Fruit fly (Drosophila melanogaster): Measurements from ENCODE around the gene Spn77Bc.

Gene Spn77Bc

dm6 chr3L:20387038-20387842 is 44.8 kb downstream of the Spn77Bc start (continued):
- no peak for TF ChIP-seq CG30020 (tag; optimal IDR thresholded peaks at IDR 0.05)
- no peak for TF ChIP-seq Dp (GFP tag; optimal IDR thresholded peaks at IDR 0.05)
- no peak for TF ChIP-seq Dll (GFP tag; IDR thresholded peaks at IDR 0.05; ENCODE audit: partially characterized antibody)
- peak; percentile 80 for TF ChIP-seq CG10543 (GFP tag; optimal IDR thresholded peaks at IDR 0.05)
- no peak for TF ChIP-seq CG18619 (GFP tag; optimal IDR thresholded peaks at IDR 0.05)
- TF ChIP-seq Hand (GFP tag; optimal IDR thresholded peaks at IDR 0.05): peak; percentile 8
- TF ChIP-seq Kr (GFP tag; optimal IDR thresholded peaks at IDR 0.05): no peak
- TF ChIP-seq Med (GFP tag): peak; percentile 69
- TF ChIP-seq cwo (GFP tag; optimal IDR thresholded peaks at IDR 0.05): peak; percentile 72
- no peak for TF ChIP-seq CG3726 (GFP tag; IDR thresholded peaks at IDR 0.05)
- peak; percentile 65 for TF ChIP-seq sens (GFP tag)
- no peak for TF ChIP-seq CG12942 (GFP tag; optimal IDR thresholded peaks at IDR 0.05)
- no peak for TF ChIP-seq ash1 (GFP tag; optimal IDR thresholded peaks at IDR 0.05)
- peak; percentile 89; the same call in 2 of the 3 replicates for TF ChIP-seq CG2199 (GFP tag; IDR thresholded peaks at IDR 0.05)
- TF ChIP-seq CG34376 (GFP tag; optimal IDR thresholded peaks at IDR 0.05): peak; percentile 67
- TF ChIP-seq cato (GFP tag; optimal IDR thresholded peaks at IDR 0.05; ENCODE audit: borderline replicate concordance): no peak
- TF ChIP-seq btn (GFP tag; optimal IDR thresholded peaks at IDR 0.05): no peak
- TF ChIP-seq Usf (GFP tag; optimal IDR thresholded peaks at IDR 0.05): no peak
- TF ChIP-seq HmgZ (tag; optimal IDR thresholded peaks at IDR 0.05): peak; percentile 45
- TF ChIP-seq oc (tag; optimal IDR thresholded peaks at IDR 0.05): no peak
- no peak for TF ChIP-seq tup (GFP tag; optimal IDR thresholded peaks at IDR 0.05)
- peak; percentile 42 for TF ChIP-seq mirr (GFP tag; optimal IDR thresholded peaks at IDR 0.05)
- no peak for TF ChIP-seq gro (GFP tag; optimal IDR thresholded peaks at IDR 0.05)
- TF ChIP-seq grn (GFP tag; optimal IDR thresholded peaks at IDR 0.05): peak; percentile 59
- TF ChIP-seq sd (tag; optimal IDR thresholded peaks at IDR 0.05): peak; percentile 60
- TF ChIP-seq CG11723 (GFP tag; optimal IDR thresholded peaks at IDR 0.05): no peak
- no peak for TF ChIP-seq CG30431 (GFP tag; optimal IDR thresholded peaks at IDR 0.05)
- no peak for TF ChIP-seq CG3163 (GFP tag; optimal IDR thresholded peaks at IDR 0.05)
- no peak for TF ChIP-seq CG16863 (GFP tag; optimal IDR thresholded peaks at IDR 0.05)
- no peak for TF ChIP-seq CG17385 (GFP tag; optimal IDR thresholded peaks at IDR 0.05)
- no peak for TF ChIP-seq YL-1 (GFP tag; optimal IDR thresholded peaks at IDR 0.05)
- TF ChIP-seq CG16813 (GFP tag; IDR thresholded peaks at IDR 0.05; ENCODE audit: partially characterized antibody): no peak
- TF ChIP-seq Ets97D (GFP tag; optimal IDR thresholded peaks at IDR 0.05): no peak
- TF ChIP-seq CG8944 (GFP tag; optimal IDR thresholded peaks at IDR 0.05): no peak
- TF ChIP-seq bowl (GFP tag; IDR thresholded peaks at IDR 0.05): no peak
- TF ChIP-seq CG9797 (GFP tag; optimal IDR thresholded peaks at IDR 0.05): no peak
- peak; percentile 77 for TF ChIP-seq exex (tag; optimal IDR thresholded peaks at IDR 0.05)
- TF ChIP-seq Sry-δ (GFP tag; optimal IDR thresholded peaks at IDR 0.05): no peak
- TF ChIP-seq Dad (GFP tag; optimal IDR thresholded peaks at IDR 0.05): no peak
- TF ChIP-seq Atf3 (GFP tag; optimal IDR thresholded peaks at IDR 0.05): no peak
- peak; percentile 19 for TF ChIP-seq CG15514 (GFP tag; optimal IDR thresholded peaks at IDR 0.05)
- no peak for TF ChIP-seq pho (GFP tag; optimal IDR thresholded peaks at IDR 0.05)
- TF ChIP-seq CG14710 (tag; optimal IDR thresholded peaks at IDR 0.05): no peak
- TF ChIP-seq CG7963 (GFP tag; IDR thresholded peaks at IDR 0.05; ENCODE audit: partially characterized antibody): no peak
- no peak for TF ChIP-seq CG6854 (GFP tag; optimal IDR thresholded peaks at IDR 0.05)
- TF ChIP-seq CG1602 (GFP tag; optimal IDR thresholded peaks at IDR 0.05): no peak
- TF ChIP-seq CG4404 (GFP tag; IDR thresholded peaks at IDR 0.05): no peak
- no peak for TF ChIP-seq CG3838 (GFP tag; optimal IDR thresholded peaks at IDR 0.05)
- TF ChIP-seq org-1 (GFP tag; optimal IDR thresholded peaks at IDR 0.05): no peak
- TF ChIP-seq trh (GFP tag; optimal IDR thresholded peaks at IDR 0.05): no peak
